Fruit fly (Drosophila melanogaster): Measurements from ENCODE around the gene Rb97D.

Gene Rb97D

DNA sequence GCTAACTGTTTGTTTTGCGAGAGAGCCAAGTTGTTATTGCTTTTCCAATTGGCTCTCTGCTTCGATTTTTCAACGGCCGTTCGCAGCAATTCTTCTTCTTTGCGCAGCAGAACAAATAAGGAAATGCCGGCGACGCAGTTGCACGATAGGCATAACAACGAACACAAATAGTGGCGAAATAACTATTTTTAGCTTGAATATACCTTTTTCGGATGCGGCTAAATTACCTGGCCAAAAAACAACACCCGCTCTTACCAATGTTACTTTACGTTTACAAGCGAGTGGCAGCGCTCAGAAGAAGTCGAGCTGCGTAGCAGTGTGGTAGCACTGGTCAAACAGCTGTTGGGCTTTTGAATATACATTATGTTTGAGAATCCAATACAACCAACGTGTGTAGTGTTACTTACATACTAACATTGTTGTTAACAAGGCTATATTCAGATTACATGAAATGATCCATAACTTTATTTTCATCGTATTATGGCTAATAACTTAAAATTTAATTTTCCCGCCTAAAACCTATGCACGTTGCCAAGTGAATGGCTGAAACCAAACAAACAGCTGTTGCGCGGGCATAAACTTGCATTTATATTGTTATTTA lies 12.6 kb downstream of the Rb97D start, which contains the start of the genes Lerp and IntS12:
Lerp (minus strand) TSS at position 283 of the 601 bp plus-strand sequence.
IntS12 (plus strand) TSS at position 529 of the 601 bp plus-strand sequence.
- TF ChIP-seq CG12768 (GFP tag; optimal IDR thresholded peaks at IDR 0.05) (no peak), Clk (GFP tag; optimal IDR thresholded peaks at IDR 0.05) (no peak), CG33017 (tag; optimal IDR thresholded peaks at IDR 0.05) (no peak), CG14711 (tag; optimal IDR thresholded peaks at IDR 0.05) (peak; percentile 24), toe (GFP tag; optimal IDR thresholded peaks at IDR 0.05) (no peak), CG1620 (GFP tag; optimal IDR thresholded peaks at IDR 0.05) (no peak), pad (GFP tag; optimal IDR thresholded peaks at IDR 0.05) (no peak), CG11617 (GFP tag; optimal IDR thresholded peaks at IDR 0.05) (no peak), cic (GFP tag; optimal IDR thresholded peaks at IDR 0.05) (no peak), Crg-1 (GFP tag; optimal IDR thresholded peaks at IDR 0.05) (no peak), Hr96 (GFP tag; optimal IDR thresholded peaks at IDR 0.05) (no peak), Mnt (GFP tag; optimal IDR thresholded peaks at IDR 0.05) (no peak), cnc (optimal IDR thresholded peaks at IDR 0.05) (no peak), CG5204 (GFP tag; optimal IDR thresholded peaks at IDR 0.05) (no peak), tj (GFP tag; optimal IDR thresholded peaks at IDR 0.05) (no peak), ovo (GFP tag; optimal IDR thresholded peaks at IDR 0.05) (no peak), CG7101 (tag; optimal IDR thresholded peaks at IDR 0.05) (peak; percentile 3), bab1 (GFP tag; optimal IDR thresholded peaks at IDR 0.05) (peak; percentile 28)

DNA sequence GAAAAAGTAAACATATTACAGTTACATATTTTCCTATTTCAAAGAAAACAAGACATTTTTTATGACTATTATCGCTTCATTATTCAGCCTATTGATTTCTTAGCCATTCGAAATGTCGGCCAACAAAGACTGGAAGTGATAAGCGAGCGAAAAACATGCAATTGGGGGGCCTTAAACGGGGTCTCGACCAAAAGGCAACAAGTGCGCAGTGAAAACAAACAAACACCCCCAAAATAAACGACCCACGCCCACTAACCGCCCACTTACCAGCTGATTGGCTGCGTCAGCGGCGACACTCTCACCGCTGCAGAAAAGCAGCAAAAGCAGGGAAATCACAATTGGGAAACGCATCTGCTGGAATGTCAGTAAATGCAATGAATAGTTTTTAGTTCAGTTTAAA lies 13.3 kb downstream of the Rb97D start:
- TF ChIP-seq CG14711 (tag; optimal IDR thresholded peaks at IDR 0.05) (no peak), CG1620 (GFP tag; optimal IDR thresholded peaks at IDR 0.05) (no peak), cic (GFP tag; optimal IDR thresholded peaks at IDR 0.05) (no peak), CG33017 (tag; optimal IDR thresholded peaks at IDR 0.05) (no peak), Crg-1 (GFP tag; optimal IDR thresholded peaks at IDR 0.05) (no peak), ovo (GFP tag; optimal IDR thresholded peaks at IDR 0.05) (no peak), toe (GFP tag; optimal IDR thresholded peaks at IDR 0.05) (no peak), CG12768 (GFP tag; optimal IDR thresholded peaks at IDR 0.05) (no peak), kay (GFP tag; ENCODE audit: borderline replicate concordance) (no peak), CG7045 (GFP tag; optimal IDR thresholded peaks at IDR 0.05) (no peak), bab1 (GFP tag; optimal IDR thresholded peaks at IDR 0.05) (no peak), pad (GFP tag; optimal IDR thresholded peaks at IDR 0.05) (no peak), CG7101 (tag; optimal IDR thresholded peaks at IDR 0.05) (no peak), CG11617 (GFP tag; optimal IDR thresholded peaks at IDR 0.05) (no peak), Hr96 (GFP tag; optimal IDR thresholded peaks at IDR 0.05) (no peak), tj (GFP tag; optimal IDR thresholded peaks at IDR 0.05) (no peak), cnc (optimal IDR thresholded peaks at IDR 0.05) (no peak), CG5204 (GFP tag; optimal IDR thresholded peaks at IDR 0.05) (no peak)

DNA sequence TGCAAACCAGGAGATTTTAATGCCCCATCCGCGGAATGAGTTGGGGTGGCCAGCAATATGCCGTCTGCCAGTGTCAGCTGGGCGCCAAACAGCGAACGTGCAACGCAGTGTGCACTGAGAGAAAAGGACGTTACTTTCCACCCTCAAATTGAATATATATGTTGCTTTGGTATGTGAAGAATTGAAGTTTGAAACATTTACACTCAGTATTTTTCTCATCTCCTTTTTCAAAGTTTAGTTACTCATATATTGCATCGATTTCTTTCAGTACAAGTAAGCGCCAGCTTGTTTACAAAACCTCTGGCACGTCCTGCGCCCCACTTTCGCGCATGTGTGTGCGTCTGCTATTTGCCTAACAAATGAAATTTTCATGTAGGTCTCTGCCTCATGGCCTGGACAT lies 16.3 kb downstream of the Rb97D start:
- no peak for TF ChIP-seq CG14711 (tag; optimal IDR thresholded peaks at IDR 0.05)
- TF ChIP-seq CG33017 (tag; optimal IDR thresholded peaks at IDR 0.05), result no peak
- TF ChIP-seq Mnt (GFP tag; optimal IDR thresholded peaks at IDR 0.05), result no peak
- TF ChIP-seq Clk (GFP tag; optimal IDR thresholded peaks at IDR 0.05), result no peak
- TF ChIP-seq CG5204 (GFP tag; optimal IDR thresholded peaks at IDR 0.05), result peak; percentile 14
- TF ChIP-seq Hr96 (GFP tag; optimal IDR thresholded peaks at IDR 0.05), result no peak
- no peak for TF ChIP-seq CG11617 (GFP tag; optimal IDR thresholded peaks at IDR 0.05)
- TF ChIP-seq cnc (optimal IDR thresholded peaks at IDR 0.05), result no peak
- TF ChIP-seq pad (GFP tag; optimal IDR thresholded peaks at IDR 0.05), result no peak
- TF ChIP-seq toe (GFP tag; optimal IDR thresholded peaks at IDR 0.05), result no peak
- no peak for TF ChIP-seq Crg-1 (GFP tag; optimal IDR thresholded peaks at IDR 0.05)
- TF ChIP-seq CG7101 (tag; optimal IDR thresholded peaks at IDR 0.05), result peak; percentile 23
- TF ChIP-seq cic (GFP tag; optimal IDR thresholded peaks at IDR 0.05), result no peak
- TF ChIP-seq bab1 (GFP tag; optimal IDR thresholded peaks at IDR 0.05), result no peak
- no peak for TF ChIP-seq kay (GFP tag; ENCODE audit: borderline replicate concordance)
- peak; percentile 63 for TF ChIP-seq CG7045 (GFP tag; optimal IDR thresholded peaks at IDR 0.05)
- no peak for TF ChIP-seq tj (GFP tag; optimal IDR thresholded peaks at IDR 0.05)
- peak; percentile 45 for TF ChIP-seq CG12768 (GFP tag; optimal IDR thresholded peaks at IDR 0.05)
- TF ChIP-seq CG1620 (GFP tag; optimal IDR thresholded peaks at IDR 0.05), result no peak
- no peak for TF ChIP-seq ovo (GFP tag; optimal IDR thresholded peaks at IDR 0.05)

DNA sequence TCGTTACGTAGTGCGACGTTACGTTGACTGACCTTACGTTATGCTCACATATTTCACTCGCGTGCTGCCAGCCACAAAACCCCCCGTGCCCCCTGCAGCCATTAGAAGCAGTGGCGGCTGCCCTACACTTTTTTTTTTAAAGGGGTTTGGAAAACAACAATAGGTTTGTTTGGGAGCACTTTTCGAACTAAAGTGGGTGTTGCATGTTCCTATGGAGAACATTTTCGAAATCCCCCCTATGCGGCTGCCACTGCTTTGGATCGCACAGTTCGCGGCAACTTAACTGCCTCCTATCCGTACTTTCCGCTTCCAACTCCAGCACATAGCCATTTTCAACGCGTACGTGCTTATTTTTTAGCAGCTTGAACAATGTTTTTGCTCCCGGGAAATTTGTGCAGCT lies 21.8 kb downstream of the Rb97D start:
- TF ChIP-seq Clk (GFP tag; optimal IDR thresholded peaks at IDR 0.05) (no peak), CG1620 (GFP tag; optimal IDR thresholded peaks at IDR 0.05) (no peak), CG7045 (GFP tag; optimal IDR thresholded peaks at IDR 0.05) (no peak)

DNA sequence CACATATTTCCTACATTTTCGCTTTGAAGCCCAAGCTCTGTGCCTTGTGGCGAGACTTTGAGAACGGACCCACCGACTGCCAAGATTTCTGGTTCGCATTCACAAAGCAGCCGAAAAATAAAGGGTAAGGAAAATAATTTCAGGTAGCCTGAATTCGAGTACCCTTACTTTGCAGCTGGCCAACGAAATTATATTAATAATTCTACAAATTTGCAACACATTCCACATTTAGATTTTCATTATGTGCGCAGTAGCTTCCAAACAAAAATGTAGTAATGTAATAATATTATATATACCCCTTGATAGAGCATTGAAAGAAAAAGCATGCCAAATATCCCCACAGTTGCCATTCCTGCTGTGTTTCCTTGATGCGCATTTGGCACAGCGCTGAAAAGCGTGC lies 29.1 kb downstream of the Rb97D start:
- TF ChIP-seq CG11617 (GFP tag; optimal IDR thresholded peaks at IDR 0.05) (no peak), bab1 (GFP tag; optimal IDR thresholded peaks at IDR 0.05) (no peak), CG7045 (GFP tag; optimal IDR thresholded peaks at IDR 0.05) (no peak), CG14711 (tag; optimal IDR thresholded peaks at IDR 0.05) (no peak), CG5204 (GFP tag; optimal IDR thresholded peaks at IDR 0.05) (no peak), CG7101 (tag; optimal IDR thresholded peaks at IDR 0.05) (no peak), kay (GFP tag; ENCODE audit: borderline replicate concordance) (no peak), CG33017 (tag; optimal IDR thresholded peaks at IDR 0.05) (no peak), ovo (GFP tag; optimal IDR thresholded peaks at IDR 0.05) (no peak), Clk (GFP tag; optimal IDR thresholded peaks at IDR 0.05) (no peak), Mnt (GFP tag; optimal IDR thresholded peaks at IDR 0.05) (no peak), tj (GFP tag; optimal IDR thresholded peaks at IDR 0.05) (no peak), toe (GFP tag; optimal IDR thresholded peaks at IDR 0.05) (no peak), CG12768 (GFP tag; optimal IDR thresholded peaks at IDR 0.05) (no peak), cnc (optimal IDR thresholded peaks at IDR 0.05) (no peak), cic (GFP tag; optimal IDR thresholded peaks at IDR 0.05) (no peak), CG1620 (GFP tag; optimal IDR thresholded peaks at IDR 0.05) (no peak)

DNA sequence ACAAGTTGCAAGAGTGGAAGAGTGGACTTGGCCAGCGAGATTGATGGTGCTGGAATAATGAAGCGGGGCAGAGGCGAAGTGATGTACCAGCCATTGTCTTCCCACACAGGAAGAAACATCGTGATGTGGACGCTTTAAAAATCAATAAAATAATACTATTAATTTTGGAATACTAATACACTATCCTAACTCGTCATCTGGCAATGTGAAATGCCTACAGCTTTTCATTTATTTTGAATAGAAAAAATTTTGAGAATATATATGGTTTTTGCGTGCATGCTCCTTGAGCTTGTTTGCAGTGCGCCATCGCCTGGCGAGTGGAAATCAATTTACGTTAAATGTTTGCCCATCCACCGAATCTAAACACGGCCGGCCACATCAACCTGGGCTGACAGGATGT lies 43.7 kb downstream of the Rb97D start:
- TF ChIP-seq bab1 (GFP tag; optimal IDR thresholded peaks at IDR 0.05) (no peak), CG5204 (GFP tag; optimal IDR thresholded peaks at IDR 0.05) (no peak), CG1620 (GFP tag; optimal IDR thresholded peaks at IDR 0.05) (no peak), CG12768 (GFP tag; optimal IDR thresholded peaks at IDR 0.05) (no peak), ovo (GFP tag; optimal IDR thresholded peaks at IDR 0.05) (no peak), CG11617 (GFP tag; optimal IDR thresholded peaks at IDR 0.05) (no peak), Hr96 (GFP tag; optimal IDR thresholded peaks at IDR 0.05) (no peak), CG14711 (tag; optimal IDR thresholded peaks at IDR 0.05) (no peak), kay (GFP tag; ENCODE audit: borderline replicate concordance) (no peak), tj (GFP tag; optimal IDR thresholded peaks at IDR 0.05) (no peak), pad (GFP tag; optimal IDR thresholded peaks at IDR 0.05) (no peak), Clk (GFP tag; optimal IDR thresholded peaks at IDR 0.05) (no peak), Mnt (GFP tag; optimal IDR thresholded peaks at IDR 0.05) (no peak), CG7045 (GFP tag; optimal IDR thresholded peaks at IDR 0.05) (no peak), CG7101 (tag; optimal IDR thresholded peaks at IDR 0.05) (no peak), cnc (optimal IDR thresholded peaks at IDR 0.05) (no peak)

Data from whole organism, adult.